Worm (Caenorhabditis elegans) whole organism, L3 larva: ENCODE measurements around the gene npp-18.
A peak's percentile ranks its signal among the peaks of the same experiment; 100 is the strongest.

ENCODE experiments used
- R02D3.7 ChIP-seq: fragments of 150-350 bp; optimal IDR thresholded peaks from 2 replicates; lab custom pipeline; 2014; ENCODE audit warnings: missing biosample characterization, missing genetic modification characterization
- ZK546.5 ChIP-seq: sonication (generic microtip); optimal IDR thresholded peaks from 2 replicates; lab custom pipeline; 2017; ENCODE audit warnings: missing biosample characterization, missing genetic modification characterization
- aly-2 ChIP-seq: fragments of 150-350 bp; optimal IDR thresholded peaks from 2 replicates; lab custom pipeline; 2014; ENCODE audit warnings: missing biosample characterization, missing genetic modification characterization
- ama-1 ChIP-seq: fragments of 150-350 bp; optimal IDR thresholded peaks from 2 replicates; lab custom pipeline; 2018
- ceh-16 ChIP-seq: sonication (generic microtip); optimal IDR thresholded peaks from 2 replicates; lab custom pipeline; 2017; ENCODE audit warnings: missing biosample characterization, missing genetic modification characterization
- ceh-28 ChIP-seq: fragments of 150-350 bp; optimal IDR thresholded peaks from 2 replicates; lab custom pipeline; 2014; ENCODE audit warnings: missing biosample characterization, missing genetic modification reagents, missing genetic modification characterization
- ceh-82 ChIP-seq: fragments of 150-350 bp; optimal IDR thresholded peaks from 2 replicates; lab custom pipeline; 2014; ENCODE audit warnings: missing biosample characterization, missing genetic modification characterization
- ceh-9 ChIP-seq: sonication (generic microtip); optimal IDR thresholded peaks from 2 replicates; lab custom pipeline; 2018; ENCODE audit warnings: missing biosample characterization, missing genetic modification characterization
- daf-12 ChIP-seq: fragments of 150-350 bp; optimal IDR thresholded peaks from 2 replicates; lab custom pipeline; 2014; ENCODE audit warnings: missing biosample characterization, missing genetic modification reagents, missing genetic modification characterization
- egl-27 ChIP-seq: sonication (generic microtip); optimal IDR thresholded peaks from 4 replicates; lab custom pipeline; 2017; ENCODE audit warnings: missing biosample characterization, missing genetic modification reagents, missing genetic modification characterization
- egl-5 ChIP-seq: fragments of 150-350 bp; optimal IDR thresholded peaks from 2 replicates; lab custom pipeline; 2017; ENCODE audit warnings: missing biosample characterization, missing genetic modification reagents, missing genetic modification characterization, inconsistent platforms
- elt-1 ChIP-seq: fragments of 150-350 bp; optimal IDR thresholded peaks from 2 replicates; lab custom pipeline; 2014; ENCODE audit warnings: missing biosample characterization, missing genetic modification characterization
- elt-2 ChIP-seq: sonication (generic microtip); optimal IDR thresholded peaks from 2 replicates; lab custom pipeline; 2016; ENCODE audit warnings: missing genetic modification reagents, mild to moderate bottlenecking, missing genetic modification characterization, missing compliant biosample characterization
- elt-3 ChIP-seq, 3 experiments: fragments of 150-350 bp in 1 of 3; sonication (generic microtip) in 2 of 3; optimal IDR thresholded peaks; 2 replicates in 2 of 3; 4 replicates in 1 of 3; lab custom pipeline; 2014 to 2017; ENCODE audit warnings: missing biosample characterization in 3 of 3, missing genetic modification characterization in 3 of 3
- eor-1 ChIP-seq, 2 experiments: fragments of 150-350 bp; optimal IDR thresholded peaks; 2 replicates each; lab custom pipeline; 2014 to 2018; ENCODE audit warnings: missing biosample characterization in 2 of 2, missing genetic modification characterization in 2 of 2
- fkh-10 ChIP-seq: sonication (generic microtip); optimal IDR thresholded peaks from 2 replicates; lab custom pipeline; 2017; ENCODE audit warnings: missing biosample characterization, missing genetic modification reagents, missing genetic modification characterization
- fkh-2 ChIP-seq: fragments of 150-350 bp; optimal IDR thresholded peaks from 2 replicates; lab custom pipeline; 2014; ENCODE audit warnings: missing biosample characterization, missing genetic modification reagents, missing genetic modification characterization
- fos-1 ChIP-seq: fragments of 150-350 bp; optimal IDR thresholded peaks from 2 replicates; lab custom pipeline; 2014; ENCODE audit warnings: missing biosample characterization, missing genetic modification characterization
- hmg-11 ChIP-seq: sonication (generic microtip); optimal IDR thresholded peaks from 2 replicates; lab custom pipeline; 2016; ENCODE audit warnings: missing genetic modification characterization, missing compliant biosample characterization
- jun-1 ChIP-seq: fragments of 150-350 bp; optimal IDR thresholded peaks from 2 replicates; lab custom pipeline; 2014; ENCODE audit warnings: missing biosample characterization, missing genetic modification reagents, missing genetic modification characterization
- lin-15B ChIP-seq: fragments of 150-350 bp; optimal IDR thresholded peaks from 2 replicates; lab custom pipeline; 2014; ENCODE audit warnings: missing biosample characterization, missing genetic modification characterization
- lin-39 ChIP-seq: fragments of 150-350 bp; optimal IDR thresholded peaks from 2 replicates; lab custom pipeline; 2018; ENCODE audit warnings: missing biosample characterization, missing genetic modification reagents, missing genetic modification characterization
- lsy-12 ChIP-seq: sonication (generic microtip); optimal IDR thresholded peaks from 2 replicates; lab custom pipeline; 2016; ENCODE audit warnings: mild to moderate bottlenecking, missing genetic modification characterization, missing compliant biosample characterization
- mdl-1 ChIP-seq: fragments of 150-350 bp; optimal IDR thresholded peaks from 2 replicates; lab custom pipeline; 2014; ENCODE audit warnings: missing biosample characterization, missing genetic modification characterization
- mml-1 ChIP-seq: fragments of 150-350 bp; sonication (generic microtip); optimal IDR thresholded peaks from 3 replicates; lab custom pipeline; 2014; ENCODE audit warnings: missing biosample characterization, missing genetic modification characterization
- nfya-1 ChIP-seq: sonication (generic microtip); optimal IDR thresholded peaks from 2 replicates; lab custom pipeline; 2017; ENCODE audit warnings: missing genetic modification characterization, mild to moderate bottlenecking, missing compliant biosample characterization, antibody characterized with exemption, moderate library complexity; ENCODE audit not compliant: insufficient read depth
- nhr-11 ChIP-seq: fragments of 150-350 bp; optimal IDR thresholded peaks from 2 replicates; lab custom pipeline; 2014; ENCODE audit warnings: missing biosample characterization, missing genetic modification characterization
- nhr-12 ChIP-seq: fragments of 150-350 bp; optimal IDR thresholded peaks from 2 replicates; lab custom pipeline; 2014; ENCODE audit warnings: missing biosample characterization, missing genetic modification characterization
- nhr-23 ChIP-seq: fragments of 150-350 bp; optimal IDR thresholded peaks from 2 replicates; lab custom pipeline; 2014; ENCODE audit warnings: missing biosample characterization, missing genetic modification reagents, missing genetic modification characterization
- nhr-237 ChIP-seq: fragments of 150-350 bp; optimal IDR thresholded peaks from 2 replicates; lab custom pipeline; 2014; ENCODE audit warnings: missing biosample characterization, missing genetic modification characterization
- nhr-25 ChIP-seq: sonication (generic microtip); optimal IDR thresholded peaks from 2 replicates; lab custom pipeline; 2017; ENCODE audit warnings: missing biosample characterization, missing genetic modification characterization
- nhr-28 ChIP-seq: fragments of 150-350 bp; optimal IDR thresholded peaks from 2 replicates; lab custom pipeline; 2014; ENCODE audit warnings: missing biosample characterization, missing genetic modification characterization
- nhr-43 ChIP-seq: sonication (generic microtip); optimal IDR thresholded peaks from 2 replicates; lab custom pipeline; 2016; ENCODE audit warnings: mild to moderate bottlenecking, missing genetic modification characterization, missing compliant biosample characterization; ENCODE audit not compliant: poor library complexity, severe bottlenecking
- nhr-67 ChIP-seq: fragments of 150-350 bp; optimal IDR thresholded peaks from 2 replicates; lab custom pipeline; 2014; ENCODE audit warnings: missing biosample characterization, missing genetic modification characterization
- nhr-76 ChIP-seq: fragments of 150-350 bp; sonication (generic microtip); optimal IDR thresholded peaks from 5 replicates; lab custom pipeline; 2014; ENCODE audit warnings: missing biosample characterization, missing genetic modification characterization
- nhr-77 ChIP-seq: fragments of 150-350 bp; optimal IDR thresholded peaks from 2 replicates; lab custom pipeline; 2014; ENCODE audit warnings: missing biosample characterization, missing genetic modification characterization
- pha-4 ChIP-seq: fragments of 150-350 bp; optimal IDR thresholded peaks from 2 replicates; lab custom pipeline; 2014; ENCODE audit warnings: missing biosample characterization, missing genetic modification reagents, missing genetic modification characterization
- pqm-1 ChIP-seq: fragments of 150-350 bp; optimal IDR thresholded peaks from 2 replicates; lab custom pipeline; 2017; ENCODE audit warnings: missing biosample characterization, missing genetic modification characterization, inconsistent platforms
- sea-2 ChIP-seq: fragments of 150-350 bp; sonication (generic microtip); optimal IDR thresholded peaks from 4 replicates; lab custom pipeline; 2014; ENCODE audit warnings: missing biosample characterization, missing genetic modification reagents, missing genetic modification characterization
- skn-1 ChIP-seq: fragments of 150-350 bp; optimal IDR thresholded peaks from 2 replicates; lab custom pipeline; 2014; ENCODE audit warnings: missing biosample characterization, missing genetic modification characterization
- snpc-4 ChIP-seq: fragments of 150-350 bp; optimal IDR thresholded peaks from 2 replicates; lab custom pipeline; 2014; ENCODE audit warnings: missing biosample characterization, missing genetic modification characterization
- tbx-2 ChIP-seq: sonication (generic microtip); optimal IDR thresholded peaks from 2 replicates; lab custom pipeline; 2016; ENCODE audit warnings: mild to moderate bottlenecking, missing genetic modification characterization, missing compliant biosample characterization
- unc-39 ChIP-seq: sonication (generic microtip); optimal IDR thresholded peaks from 4 replicates; lab custom pipeline; 2017; ENCODE audit warnings: missing biosample characterization, missing genetic modification characterization
- unc-62 ChIP-seq: fragments of 150-350 bp; sonication (generic microtip); optimal IDR thresholded peaks from 4 replicates; lab custom pipeline; 2014; ENCODE audit warnings: missing biosample characterization, missing genetic modification reagents, missing genetic modification characterization
- zag-1 ChIP-seq: fragments of 150-350 bp; optimal IDR thresholded peaks from 2 replicates; lab custom pipeline; 2014; ENCODE audit warnings: missing biosample characterization, missing genetic modification characterization
- ztf-11 ChIP-seq: fragments of 150-350 bp; optimal IDR thresholded peaks from 2 replicates; lab custom pipeline; 2014; ENCODE audit warnings: missing biosample characterization, missing genetic modification characterization

npp-18 gene

DNA sequence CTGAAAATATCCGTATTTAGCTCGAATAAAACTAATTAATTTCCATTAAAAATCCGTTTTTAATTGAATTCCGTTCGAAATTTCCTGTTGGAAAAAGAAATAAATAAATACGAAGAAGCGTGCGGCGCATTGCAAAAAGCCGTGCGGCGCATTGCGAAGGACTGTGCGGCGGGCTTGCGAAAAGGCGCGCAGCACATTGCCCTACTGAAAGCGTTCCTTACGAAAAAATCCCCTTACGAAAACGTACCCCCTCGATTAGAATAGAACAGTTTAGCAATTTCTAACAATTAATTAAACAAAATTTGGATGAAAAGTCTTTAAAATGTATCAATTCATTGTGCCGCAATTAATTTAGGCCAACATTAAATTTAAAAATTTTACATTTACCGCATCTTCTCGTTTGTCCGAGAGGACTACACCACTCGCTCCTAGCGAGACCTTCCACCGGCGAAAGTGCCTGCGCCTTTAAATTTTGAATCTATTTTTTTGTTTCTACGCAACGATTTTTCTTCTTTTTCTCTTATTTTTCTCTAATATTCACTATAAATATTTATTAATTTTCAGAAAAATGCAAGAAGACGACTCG lies at the start of gene npp-18:
Gene npp-18, plus strand, starts transcription at position 565 of the 586 bp plus-strand sequence.
- TF ChIP-seq lin-15B (tag; lab: Kevin White, UChicago) (peak; percentile 89), elt-2 (peak; percentile 19), pha-4 (tag; lab: Kevin White, UChicago) (peak; percentile 68), snpc-4 (tag; lab: Kevin White, UChicago) (peak; percentile 16), nhr-23 (tag; lab: Kevin White, UChicago) (peak; percentile 59)

DNA sequence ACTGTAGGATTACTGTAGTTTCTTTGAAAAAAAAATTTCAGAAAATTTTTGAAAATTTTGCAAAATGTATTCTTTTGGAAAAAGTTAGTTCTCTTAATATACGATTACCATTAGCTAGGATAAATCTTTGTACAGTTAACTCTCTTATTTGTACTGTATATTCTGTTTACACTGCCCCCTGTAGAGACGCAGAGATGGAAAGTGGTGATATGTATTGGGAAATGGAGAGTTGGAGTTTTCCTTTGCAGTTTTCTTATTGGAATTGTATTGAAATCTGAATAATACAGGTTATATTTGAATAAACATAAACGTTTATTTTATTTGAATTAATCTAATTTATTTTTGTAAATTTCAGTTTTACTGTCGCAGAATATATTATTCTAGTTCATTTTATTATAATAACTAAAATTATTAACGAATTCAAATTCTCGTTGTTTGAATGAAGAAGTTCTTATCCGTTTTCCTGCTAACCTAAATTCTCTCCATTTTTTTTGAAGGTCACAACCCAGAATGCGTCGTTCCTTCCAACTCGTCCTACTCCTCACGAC lies 42.4 kb upstream of the npp-18 start, which contains the start of gene F56A8.9:
Gene F56A8.9, plus strand, starts transcription at position 498 of the 548 bp plus-strand sequence.
- TF ChIP-seq snpc-4 (tag; lab: Kevin White, UChicago) (no peak), nfya-1 (tag; lab: Kevin White, UChicago) (no peak), nhr-77 (tag; lab: Kevin White, UChicago) (no peak), nhr-76 (tag; lab: Kevin White, UChicago) (no peak), nhr-43 (tag; lab: Kevin White, UChicago) (no peak), ceh-28 (tag; lab: Kevin White, UChicago) (no peak), jun-1 (tag; lab: Kevin White, UChicago) (no peak), zag-1 (tag; lab: Kevin White, UChicago) (no peak)

DNA sequence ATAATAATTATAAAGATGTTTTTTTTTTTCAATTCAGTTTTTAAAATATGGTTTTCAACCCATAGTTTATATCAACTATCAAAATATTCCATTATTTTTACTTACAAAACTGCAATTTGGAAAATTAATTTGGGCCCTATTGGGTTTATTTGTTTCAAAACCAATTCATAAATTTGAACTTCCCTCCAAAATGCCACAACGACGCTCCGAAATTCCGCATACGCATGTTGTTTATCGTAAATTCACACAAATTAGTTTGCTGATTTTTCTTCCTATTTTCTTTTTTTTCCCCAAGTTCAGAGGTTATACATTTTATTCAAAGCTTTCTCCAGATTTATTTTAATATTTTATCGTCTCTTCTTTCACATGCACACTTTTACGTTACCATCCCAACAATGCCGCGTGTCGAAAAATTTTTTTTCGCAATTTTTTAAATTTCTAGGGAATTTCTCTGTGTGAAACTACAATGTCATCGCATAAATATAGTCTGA lies 40.2 kb upstream of the npp-18 start, which contains the start of gene F56A8.3:
Gene F56A8.3, plus strand, starts transcription at position 441 of the 491 bp plus-strand sequence.
- TF ChIP-seq daf-12 (no peak), nhr-77 (tag; lab: Kevin White, UChicago) (no peak), R02D3.7 (tag; lab: Kevin White, UChicago) (peak; percentile 97), ceh-16 (tag; lab: Kevin White, UChicago) (no peak), ceh-28 (tag; lab: Kevin White, UChicago) (peak; percentile 41), nhr-12 (tag; lab: Kevin White, UChicago) (no peak), nhr-67 (tag; lab: Kevin White, UChicago) (no peak), lin-39 (peak; percentile 22), fkh-10 (no peak), tbx-2 (tag; lab: Kevin White, UChicago) (no peak), fkh-2 (tag; lab: Kevin White, UChicago) (no peak), nhr-76 (tag; lab: Kevin White, UChicago) (no peak), lsy-12 (tag; lab: Kevin White, UChicago) (peak; percentile 41), elt-3 (tag; optimal IDR thresholded peaks at IDR 0.05; lab: Kevin White, UChicago) (no peak), elt-1 (tag; lab: Kevin White, UChicago) (no peak), mdl-1 (tag; lab: Kevin White, UChicago) (no peak), nfya-1 (tag; lab: Kevin White, UChicago) (peak; percentile 82), snpc-4 (tag; lab: Kevin White, UChicago) (peak; percentile 37), nhr-237 (tag; lab: Kevin White, UChicago) (no peak), skn-1 (no peak), ama-1 (lab: Kevin White, UChicago) (peak; percentile 31), pha-4 (tag; lab: Kevin White, UChicago) (peak; percentile 91), unc-39 (no peak), nhr-28 (tag; lab: Kevin White, UChicago) (no peak), eor-1 (tag; optimal IDR thresholded peaks at IDR 0.05; lab: Kevin White, UChicago) (no peak), ceh-9 (tag; lab: Kevin White, UChicago) (no peak), ceh-82 (tag; lab: Kevin White, UChicago) (no peak), nhr-23 (tag; lab: Kevin White, UChicago) (peak; percentile 86), ztf-11 (tag; lab: Kevin White, UChicago) (no peak), nhr-43 (tag; lab: Kevin White, UChicago) (no peak), ZK546.5 (no peak), unc-62 (GFP tag; lab: Kevin White, UChicago) (no peak), sea-2 (GFP tag; lab: Kevin White, UChicago) (no peak), egl-5 (tag; lab: Kevin White, UChicago) (peak; percentile 43), aly-2 (no peak), nhr-25 (tag; lab: Kevin White, UChicago) (peak; percentile 59), mml-1 (tag; lab: Kevin White, UChicago) (no peak), egl-27 (tag; lab: Kevin White, UChicago) (no peak), lin-15B (tag; lab: Kevin White, UChicago) (peak; percentile 68), nhr-11 (tag; lab: Kevin White, UChicago) (no peak), jun-1 (tag; lab: Kevin White, UChicago) (peak; percentile 16), pqm-1 (peak; percentile 10), elt-2 (peak; percentile 32), hmg-11 (tag; lab: Kevin White, UChicago) (peak; percentile 54), fos-1 (tag; lab: Kevin White, UChicago) (no peak), zag-1 (tag; lab: Kevin White, UChicago) (no peak)
